Worm (Caenorhabditis elegans) whole organism, L3 larva: ENCODE results near the gene F21C10.5.
A peak's percentile ranks its signal among the peaks of the same experiment; 100 is the strongest.

Experiments used
- aly-2 ChIP-seq: fragments of 150-350 bp; optimal IDR thresholded peaks from 2 replicates; lab custom pipeline; 2014; ENCODE audit warnings: missing biosample characterization, missing genetic modification characterization
- ama-1 ChIP-seq: fragments of 150-350 bp; optimal IDR thresholded peaks from 2 replicates; lab custom pipeline; 2018
- ceh-16 ChIP-seq: sonication (generic microtip); optimal IDR thresholded peaks from 2 replicates; lab custom pipeline; 2017; ENCODE audit warnings: missing biosample characterization, missing genetic modification characterization
- egl-27 ChIP-seq: sonication (generic microtip); optimal IDR thresholded peaks from 4 replicates; lab custom pipeline; 2017; ENCODE audit warnings: missing biosample characterization, missing genetic modification reagents, missing genetic modification characterization
- egl-5 ChIP-seq: fragments of 150-350 bp; optimal IDR thresholded peaks from 2 replicates; lab custom pipeline; 2017; ENCODE audit warnings: missing biosample characterization, missing genetic modification reagents, missing genetic modification characterization, inconsistent platforms
- elt-1 ChIP-seq: fragments of 150-350 bp; optimal IDR thresholded peaks from 2 replicates; lab custom pipeline; 2014; ENCODE audit warnings: missing biosample characterization, missing genetic modification characterization
- elt-2 ChIP-seq: sonication (generic microtip); optimal IDR thresholded peaks from 2 replicates; lab custom pipeline; 2016; ENCODE audit warnings: missing genetic modification reagents, mild to moderate bottlenecking, missing genetic modification characterization, missing compliant biosample characterization
- fkh-2 ChIP-seq: fragments of 150-350 bp; optimal IDR thresholded peaks from 2 replicates; lab custom pipeline; 2014; ENCODE audit warnings: missing biosample characterization, missing genetic modification reagents, missing genetic modification characterization
- hmg-11 ChIP-seq: sonication (generic microtip); optimal IDR thresholded peaks from 2 replicates; lab custom pipeline; 2016; ENCODE audit warnings: missing genetic modification characterization, missing compliant biosample characterization
- jun-1 ChIP-seq: fragments of 150-350 bp; optimal IDR thresholded peaks from 2 replicates; lab custom pipeline; 2014; ENCODE audit warnings: missing biosample characterization, missing genetic modification reagents, missing genetic modification characterization
- lin-39 ChIP-seq: fragments of 150-350 bp; optimal IDR thresholded peaks from 2 replicates; lab custom pipeline; 2018; ENCODE audit warnings: missing biosample characterization, missing genetic modification reagents, missing genetic modification characterization
- lsy-12 ChIP-seq: sonication (generic microtip); optimal IDR thresholded peaks from 2 replicates; lab custom pipeline; 2016; ENCODE audit warnings: mild to moderate bottlenecking, missing genetic modification characterization, missing compliant biosample characterization
- mdl-1 ChIP-seq: fragments of 150-350 bp; optimal IDR thresholded peaks from 2 replicates; lab custom pipeline; 2014; ENCODE audit warnings: missing biosample characterization, missing genetic modification characterization
- mml-1 ChIP-seq: fragments of 150-350 bp; sonication (generic microtip); optimal IDR thresholded peaks from 3 replicates; lab custom pipeline; 2014; ENCODE audit warnings: missing biosample characterization, missing genetic modification characterization
- nhr-23 ChIP-seq: fragments of 150-350 bp; optimal IDR thresholded peaks from 2 replicates; lab custom pipeline; 2014; ENCODE audit warnings: missing biosample characterization, missing genetic modification reagents, missing genetic modification characterization
- nhr-25 ChIP-seq: sonication (generic microtip); optimal IDR thresholded peaks from 2 replicates; lab custom pipeline; 2017; ENCODE audit warnings: missing biosample characterization, missing genetic modification characterization
- nhr-28 ChIP-seq: fragments of 150-350 bp; optimal IDR thresholded peaks from 2 replicates; lab custom pipeline; 2014; ENCODE audit warnings: missing biosample characterization, missing genetic modification characterization
- nhr-43 ChIP-seq: sonication (generic microtip); optimal IDR thresholded peaks from 2 replicates; lab custom pipeline; 2016; ENCODE audit warnings: mild to moderate bottlenecking, missing genetic modification characterization, missing compliant biosample characterization; ENCODE audit not compliant: poor library complexity, severe bottlenecking
- nhr-67 ChIP-seq: fragments of 150-350 bp; optimal IDR thresholded peaks from 2 replicates; lab custom pipeline; 2014; ENCODE audit warnings: missing biosample characterization, missing genetic modification characterization
- nhr-76 ChIP-seq: fragments of 150-350 bp; sonication (generic microtip); optimal IDR thresholded peaks from 5 replicates; lab custom pipeline; 2014; ENCODE audit warnings: missing biosample characterization, missing genetic modification characterization
- nhr-77 ChIP-seq: fragments of 150-350 bp; optimal IDR thresholded peaks from 2 replicates; lab custom pipeline; 2014; ENCODE audit warnings: missing biosample characterization, missing genetic modification characterization
- pha-4 ChIP-seq: fragments of 150-350 bp; optimal IDR thresholded peaks from 2 replicates; lab custom pipeline; 2014; ENCODE audit warnings: missing biosample characterization, missing genetic modification reagents, missing genetic modification characterization
- pqm-1 ChIP-seq: fragments of 150-350 bp; optimal IDR thresholded peaks from 2 replicates; lab custom pipeline; 2017; ENCODE audit warnings: missing biosample characterization, missing genetic modification characterization, inconsistent platforms
- sea-2 ChIP-seq: fragments of 150-350 bp; sonication (generic microtip); optimal IDR thresholded peaks from 4 replicates; lab custom pipeline; 2014; ENCODE audit warnings: missing biosample characterization, missing genetic modification reagents, missing genetic modification characterization
- skn-1 ChIP-seq: fragments of 150-350 bp; optimal IDR thresholded peaks from 2 replicates; lab custom pipeline; 2014; ENCODE audit warnings: missing biosample characterization, missing genetic modification characterization
- snpc-4 ChIP-seq: fragments of 150-350 bp; optimal IDR thresholded peaks from 2 replicates; lab custom pipeline; 2014; ENCODE audit warnings: missing biosample characterization, missing genetic modification characterization
- zag-1 ChIP-seq: fragments of 150-350 bp; optimal IDR thresholded peaks from 2 replicates; lab custom pipeline; 2014; ENCODE audit warnings: missing biosample characterization, missing genetic modification characterization
- ztf-11 ChIP-seq: fragments of 150-350 bp; optimal IDR thresholded peaks from 2 replicates; lab custom pipeline; 2014; ENCODE audit warnings: missing biosample characterization, missing genetic modification characterization

Gene F21C10.5

ce11 chrV:9095613-9096317, 29.7 kb upstream of the F21C10.5 start, which contains the start of gene F21C10.10 (continued):
- peak; percentile 23 for TF ChIP-seq nhr-77 (tag; lab: Kevin White, UChicago)
- TF ChIP-seq elt-2 = peak; percentile 93
- TF ChIP-seq lsy-12 (tag; lab: Kevin White, UChicago) = peak; percentile 41
- peak; percentile 82 for TF ChIP-seq mml-1
- TF ChIP-seq ztf-11 (tag; lab: Kevin White, UChicago) = no peak
- peak; percentile 98 for TF ChIP-seq nhr-43 (tag; lab: Kevin White, UChicago)
- peak; percentile 91 for TF ChIP-seq jun-1
- TF ChIP-seq nhr-23 (tag; lab: Kevin White, UChicago) = peak; percentile 95
- no peak for TF ChIP-seq aly-2 (tag; lab: Kevin White, UChicago)
- TF ChIP-seq egl-5 = peak; percentile 84
- TF ChIP-seq ceh-16 (tag; lab: Kevin White, UChicago) = no peak
- no peak for TF ChIP-seq fkh-2 (tag; lab: Kevin White, UChicago)
- peak; percentile 96 for TF ChIP-seq pha-4
- peak; percentile 89 for TF ChIP-seq pqm-1
- no peak for TF ChIP-seq nhr-67 (tag; lab: Kevin White, UChicago)
- TF ChIP-seq nhr-28 (tag; lab: Kevin White, UChicago) = no peak

ce11 chrV:9096674-9097073, 28.8 kb upstream of the F21C10.5 start:
- TF ChIP-seq nhr-76 (tag; lab: Kevin White, UChicago) = no peak
- TF ChIP-seq fkh-2 (tag; lab: Kevin White, UChicago) = no peak
- TF ChIP-seq lin-39 (tag; lab: Kevin White, UChicago) = peak; percentile 20
- no peak for TF ChIP-seq nhr-67 (tag; lab: Kevin White, UChicago)
- peak; percentile 55 for TF ChIP-seq ama-1 (lab: Kevin White, UChicago)
- TF ChIP-seq, all 47 proteins: peak for 2

ce11 chrV:9097213-9097612, 28.2 kb upstream of the F21C10.5 start:
- TF ChIP-seq egl-27 (no peak), mml-1 (no peak), nhr-25 (tag; lab: Kevin White, UChicago) (no peak), nhr-67 (tag; lab: Kevin White, UChicago) (no peak)
- TF ChIP-seq, all 47 proteins: peak for 0

ce11 chrV:9098280-9098973, 27.0 kb upstream of the F21C10.5 start, which contains the start of gene F21C10.9:
F21C10.9 (minus strand) TSS chrV:9098696.
- TF ChIP-seq pha-4 (peak; percentile 12), elt-2 (peak; percentile 25), mdl-1 (tag; lab: Kevin White, UChicago) (no peak)

- TF ChIP-seq lsy-12 (tag; lab: Kevin White, UChicago) (no peak), ztf-11 (tag; lab: Kevin White, UChicago) (no peak), sea-2 (GFP tag; lab: Kevin White, UChicago) (no peak), ama-1 (lab: Kevin White, UChicago) (no peak), nhr-25 (tag; lab: Kevin White, UChicago) (no peak), hmg-11 (tag; lab: Kevin White, UChicago) (no peak), snpc-4 (no peak), nhr-77 (tag; lab: Kevin White, UChicago) (no peak), ceh-16 (tag; lab: Kevin White, UChicago) (no peak)
These were observed 24.4 kb upstream of the F21C10.5 start, which contains the start of gene frpr-6 for ce11 chrV:9101062-9101461. frpr-6 (minus strand) TSS chrV:9101162.

- TF ChIP-seq nhr-28 (tag; lab: Kevin White, UChicago) (no peak), elt-1 (tag; lab: Kevin White, UChicago) (no peak), ama-1 (lab: Kevin White, UChicago) (no peak), skn-1 (tag; lab: Kevin White, UChicago) (no peak), zag-1 (tag; lab: Kevin White, UChicago) (no peak)
These were observed 17.2 kb upstream of the F21C10.5 start, which contains the start of gene F21C10.18 for ce11 chrV:9108219-9108618. F21C10.18 (plus strand) TSS chrV:9108519.
